Worm (Caenorhabditis elegans): Measurements from ENCODE around the gene F44F4.3.

F44F4.3 gene

DNA sequence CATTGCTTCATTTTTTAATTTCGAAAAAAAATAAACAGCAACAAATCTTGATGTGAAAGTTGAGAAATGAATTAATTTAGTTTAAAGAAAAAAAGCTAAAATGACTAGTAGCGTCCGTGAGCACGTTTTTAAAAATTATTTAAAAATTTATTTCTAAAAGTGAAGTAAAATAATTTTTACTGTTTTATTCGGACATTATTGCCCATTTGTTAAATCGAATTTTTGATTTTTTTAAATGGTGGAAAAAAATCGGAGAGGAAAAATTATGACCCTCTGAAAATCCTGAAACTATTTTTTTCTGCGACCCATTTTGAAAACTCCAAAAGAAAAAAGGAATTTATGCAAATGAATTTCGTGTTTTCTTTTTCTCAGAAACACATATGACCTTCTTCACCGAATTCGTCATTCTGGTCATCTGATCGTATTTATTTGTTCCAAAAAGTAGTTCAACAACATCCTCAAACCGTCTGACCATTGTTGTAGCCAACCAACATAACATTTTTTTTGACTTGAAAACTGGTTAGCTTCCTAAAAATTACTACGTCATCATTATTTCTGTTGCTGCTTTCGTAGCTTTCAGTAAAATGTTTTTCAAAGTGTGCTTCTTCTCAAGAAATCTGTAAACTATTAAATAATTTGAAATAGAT is at the start of gene F44F4.3:
Gene F44F4.3, minus strand, starts transcription at position 51 of the 647 bp plus-strand sequence.
- TF ChIP-seq tbx-11 (GFP tag; IDR thresholded peaks at IDR 0.05) (no peak), ama-1 (optimal IDR thresholded peaks at IDR 0.05) (no peak), F13C5.2 (tag; optimal IDR thresholded peaks at IDR 0.05) (no peak), scrt-1 (GFP tag; IDR thresholded peaks at IDR 0.05) (no peak), aly-1 (tag; optimal IDR thresholded peaks at IDR 0.05) (no peak)

DNA sequence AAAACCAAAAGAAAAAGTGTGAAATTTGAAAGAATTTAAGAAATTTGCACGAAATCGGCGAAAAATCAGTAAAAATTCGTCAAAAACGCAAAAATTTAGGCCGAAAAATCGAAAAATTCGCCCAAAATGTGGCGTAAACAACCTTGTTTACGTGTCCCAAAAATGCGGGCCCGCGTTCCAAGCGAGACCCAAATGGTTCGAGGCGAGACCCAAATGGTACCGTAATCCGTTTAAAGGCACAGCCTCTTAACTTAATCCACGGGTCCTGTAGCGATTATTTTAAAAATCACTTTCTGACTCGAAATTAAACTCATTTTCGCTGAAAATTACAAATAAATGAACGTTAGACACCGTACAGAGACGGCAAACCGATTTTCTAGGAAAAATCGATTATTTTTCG is 49.6 kb upstream of the F44F4.3 start:
- TF ChIP-seq pes-1 (GFP tag; IDR thresholded peaks at IDR 0.05) (no peak), hmg-4 (GFP tag; optimal IDR thresholded peaks at IDR 0.05) (no peak), ceh-13 (GFP tag; optimal IDR thresholded peaks at IDR 0.05) (no peak), scrt-1 (GFP tag; IDR thresholded peaks at IDR 0.05) (no peak), B0310.2 (tag; optimal IDR thresholded peaks at IDR 0.05) (no peak), hmbx-1 (tag; optimal IDR thresholded peaks at IDR 0.05) (no peak), aly-1 (tag; optimal IDR thresholded peaks at IDR 0.05) (no peak), ets-7 (tag; optimal IDR thresholded peaks at IDR 0.05) (no peak), flt-1 (GFP tag; IDR thresholded peaks at IDR 0.05) (no peak)

DNA sequence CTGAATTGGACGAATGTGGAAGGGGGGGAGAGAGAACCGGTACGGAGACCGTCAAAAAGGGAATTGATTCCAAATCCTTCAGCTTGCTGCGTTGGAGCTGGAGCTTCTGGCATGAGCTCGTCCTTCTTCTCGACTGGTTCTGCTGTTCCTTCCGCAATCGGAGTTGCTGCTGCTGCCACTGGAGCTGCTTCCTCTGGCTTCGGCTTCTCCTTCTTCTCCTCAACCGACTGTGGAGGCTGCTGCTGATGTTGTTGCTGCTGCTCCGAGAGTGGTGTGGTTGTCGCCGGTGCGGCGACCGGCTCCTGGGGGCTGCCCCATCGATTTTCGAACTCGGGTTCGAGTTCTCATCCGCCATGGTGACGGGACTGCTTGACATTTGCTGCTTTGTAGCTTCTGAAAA is 49.1 kb upstream of the F44F4.3 start, which contains the start of gene R03D7.2:
Gene R03D7.2, minus strand, starts transcription at position 399 of the 400 bp plus-strand sequence.
- TF ChIP-seq aly-1 (tag; optimal IDR thresholded peaks at IDR 0.05), result no peak
- TF ChIP-seq tra-4 (tag; optimal IDR thresholded peaks at IDR 0.05), result no peak
- no peak for TF ChIP-seq ama-1 (optimal IDR thresholded peaks at IDR 0.05)
- TF ChIP-seq ceh-36 (tag; optimal IDR thresholded peaks at IDR 0.05), result no peak
- TF ChIP-seq tbx-11 (GFP tag; IDR thresholded peaks at IDR 0.05), result no peak
- TF ChIP-seq B0310.2 (tag; optimal IDR thresholded peaks at IDR 0.05), result no peak
- TF ChIP-seq ceh-13 (GFP tag; optimal IDR thresholded peaks at IDR 0.05), result no peak
- no peak for TF ChIP-seq flt-1 (GFP tag; IDR thresholded peaks at IDR 0.05)
- TF ChIP-seq hmg-4 (GFP tag; optimal IDR thresholded peaks at IDR 0.05), result no peak
- no peak for TF ChIP-seq pes-1 (GFP tag; IDR thresholded peaks at IDR 0.05)
- no peak for TF ChIP-seq tbx-37 (GFP tag; conservative IDR thresholded peaks at IDR 0.05)
- TF ChIP-seq scrt-1 (GFP tag; IDR thresholded peaks at IDR 0.05), result no peak
- no peak for TF ChIP-seq sea-1 (GFP tag; conservative IDR thresholded peaks at IDR 0.05)
- TF ChIP-seq hnd-1 (tag; optimal IDR thresholded peaks at IDR 0.05), result no peak
- no peak for TF ChIP-seq hmbx-1 (tag; optimal IDR thresholded peaks at IDR 0.05)

DNA sequence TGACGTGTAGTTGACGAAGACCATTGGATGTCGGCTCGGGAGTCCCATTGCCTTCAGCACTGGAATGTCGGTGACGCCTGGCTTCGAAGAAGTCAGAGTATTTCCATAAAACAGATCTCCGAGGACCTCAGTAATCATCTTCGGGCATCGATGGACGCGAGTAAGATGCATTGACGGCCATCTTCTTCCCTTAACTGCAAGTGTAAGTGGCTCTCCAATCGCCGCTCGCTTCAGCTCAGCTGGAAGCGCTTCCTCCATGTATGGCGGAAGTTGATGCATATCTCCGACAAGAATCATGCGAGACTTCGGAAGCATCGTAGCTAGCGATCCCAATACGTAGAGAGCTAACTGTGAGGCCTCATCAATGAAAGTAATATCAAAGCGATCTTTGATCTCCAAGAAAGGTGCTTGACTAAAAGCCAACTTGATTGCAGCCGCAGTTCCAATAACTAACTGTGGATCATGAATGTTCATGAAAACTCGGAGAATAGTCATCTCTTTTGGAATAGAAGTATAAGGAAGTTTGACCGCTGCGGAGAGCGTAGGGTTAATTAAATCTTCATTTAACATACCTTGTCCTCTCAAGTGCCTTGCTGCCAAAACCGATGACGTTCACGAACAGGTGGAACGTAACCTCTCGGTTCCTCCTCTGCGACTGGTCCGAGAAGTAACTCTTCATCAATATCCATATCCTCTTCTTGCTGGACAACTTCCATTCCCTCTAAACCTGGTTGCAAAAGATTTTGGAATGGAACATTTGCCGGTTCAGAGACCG is 48.4 kb upstream of the F44F4.3 start:
- TF ChIP-seq ama-1 (optimal IDR thresholded peaks at IDR 0.05) (no peak), sea-1 (GFP tag; conservative IDR thresholded peaks at IDR 0.05) (no peak), hmg-4 (GFP tag; optimal IDR thresholded peaks at IDR 0.05) (no peak), F13C5.2 (tag; optimal IDR thresholded peaks at IDR 0.05) (no peak), tbx-11 (GFP tag; IDR thresholded peaks at IDR 0.05) (no peak), aly-1 (tag; optimal IDR thresholded peaks at IDR 0.05) (no peak), tbx-37 (GFP tag; conservative IDR thresholded peaks at IDR 0.05) (no peak), tra-4 (tag; optimal IDR thresholded peaks at IDR 0.05) (no peak), B0310.2 (tag; optimal IDR thresholded peaks at IDR 0.05) (no peak), scrt-1 (GFP tag; IDR thresholded peaks at IDR 0.05) (no peak), hnd-1 (tag; optimal IDR thresholded peaks at IDR 0.05) (no peak), hmbx-1 (tag; optimal IDR thresholded peaks at IDR 0.05) (no peak), ets-7 (tag; optimal IDR thresholded peaks at IDR 0.05) (no peak), ceh-36 (tag; optimal IDR thresholded peaks at IDR 0.05) (no peak), flt-1 (GFP tag; IDR thresholded peaks at IDR 0.05) (no peak), pes-1 (GFP tag; IDR thresholded peaks at IDR 0.05) (no peak), ceh-13 (GFP tag; optimal IDR thresholded peaks at IDR 0.05) (no peak)

DNA sequence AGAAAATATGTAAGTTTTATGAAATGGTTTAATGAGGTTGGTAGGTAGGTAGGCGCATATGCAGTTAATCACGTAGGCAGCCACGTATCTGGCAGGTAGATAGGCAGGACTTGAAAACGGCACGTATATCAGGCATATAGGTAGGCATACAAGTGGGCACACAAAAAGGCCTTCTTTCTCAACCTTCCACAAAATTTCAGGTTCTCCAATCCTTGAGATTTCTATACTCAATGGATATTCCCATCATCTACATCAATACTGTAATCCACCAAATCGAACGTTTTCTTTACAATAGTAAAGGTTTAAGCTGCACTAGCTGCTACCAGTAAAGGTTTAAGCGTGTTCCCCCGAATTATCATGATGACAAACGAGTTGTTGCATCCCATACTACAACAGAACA is 46.6 kb upstream of the F44F4.3 start:
- TF ChIP-seq hnd-1 (tag; optimal IDR thresholded peaks at IDR 0.05) (no peak), tbx-37 (GFP tag; conservative IDR thresholded peaks at IDR 0.05) (no peak), flt-1 (GFP tag; IDR thresholded peaks at IDR 0.05) (no peak), B0310.2 (tag; optimal IDR thresholded peaks at IDR 0.05) (no peak), hmbx-1 (tag; optimal IDR thresholded peaks at IDR 0.05) (no peak), ama-1 (optimal IDR thresholded peaks at IDR 0.05) (no peak), aly-1 (tag; optimal IDR thresholded peaks at IDR 0.05) (no peak), pes-1 (GFP tag; IDR thresholded peaks at IDR 0.05) (no peak)

DNA sequence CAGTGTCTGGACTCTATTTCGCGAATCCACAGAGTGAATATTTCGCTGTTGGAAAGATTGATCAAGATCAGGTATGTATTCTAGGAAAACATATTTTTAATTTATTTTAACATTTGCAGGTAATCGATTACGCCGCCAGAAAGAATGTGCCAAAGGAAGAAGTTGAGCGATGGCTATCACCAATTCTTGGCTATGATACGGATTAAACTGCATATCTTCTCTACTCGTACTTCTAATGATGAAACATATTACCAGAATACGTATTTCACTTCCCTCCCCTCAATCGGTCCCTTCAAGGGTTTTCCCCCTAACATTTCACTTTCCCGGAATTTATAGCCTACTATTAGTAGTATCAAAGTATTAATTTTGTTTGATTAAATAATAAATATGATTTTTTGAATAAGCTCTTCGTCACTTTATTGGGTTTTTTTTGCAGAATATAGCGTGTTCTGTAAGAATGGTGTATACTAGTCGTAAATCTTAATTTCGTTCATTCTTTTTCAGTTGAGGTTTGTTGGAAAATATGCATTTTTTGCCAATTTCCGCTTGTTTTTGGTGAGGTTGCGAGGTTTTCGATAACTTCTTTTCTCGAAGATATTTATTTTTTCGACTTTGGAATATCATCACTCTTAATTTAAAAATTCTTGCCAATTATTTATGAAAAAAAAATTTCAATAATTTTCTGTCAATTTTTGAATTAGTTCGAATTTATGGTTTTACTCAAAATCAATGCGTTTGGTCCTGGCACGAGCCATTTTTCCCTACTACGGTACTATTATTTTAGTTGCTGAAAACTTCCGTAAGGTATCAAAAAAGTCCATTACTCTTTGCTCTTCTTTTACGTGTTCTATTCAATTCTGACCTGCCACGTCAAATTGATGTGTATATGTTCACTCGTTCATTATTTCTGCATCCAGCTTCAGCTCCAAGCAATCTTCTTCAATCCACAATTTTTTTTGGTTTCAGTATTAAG is 45.2 kb upstream of the F44F4.3 start:
- no peak for TF ChIP-seq F13C5.2 (tag; optimal IDR thresholded peaks at IDR 0.05)
- TF ChIP-seq sea-1 (GFP tag; conservative IDR thresholded peaks at IDR 0.05), result no peak

All from whole organism, early embryonic.